Fruit fly (Drosophila melanogaster) whole organism, prepupa: ENCODE data around the gene Cluap1.

Source experiments
- Blimp-1 ChIP-seq: fragments of 200-800 bp; sonication (Bioruptor generic); optimal IDR thresholded peaks from 3 replicates; lab custom pipeline; 2017; ENCODE audit warnings: missing biosample characterization, missing genetic modification characterization, mild to moderate bottlenecking, moderate library complexity, missing genetic modification reagents
- CG10631 ChIP-seq: fragments of 200-800 bp; sonication (Bioruptor generic); optimal IDR thresholded peaks from 2 replicates; lab custom pipeline; 2016; ENCODE audit warnings: missing biosample characterization, missing genetic modification characterization
- CG10669 ChIP-seq: fragments of 200-800 bp; sonication (Bioruptor generic); optimal IDR thresholded peaks from 3 replicates; lab custom pipeline; 2018; ENCODE audit warnings: missing biosample characterization, mild to moderate bottlenecking, missing genetic modification characterization, moderate library complexity
- CG11294 ChIP-seq: fragments of 200-800 bp; sonication (Bioruptor generic); IDR thresholded peaks from 2 replicates; pipeline ENCODE4 v1.3.6; 2022; ENCODE audit warnings: missing biosample characterization, missing genetic modification characterization
- CG6808 ChIP-seq: fragments of 200-800 bp; sonication (Bioruptor generic); optimal IDR thresholded peaks from 3 replicates; lab custom pipeline; 2017; ENCODE audit warnings: missing biosample characterization, missing genetic modification characterization, mild to moderate bottlenecking, moderate library complexity, missing genetic modification reagents
- CG9139 ChIP-seq: fragments of 200-800 bp; sonication (Bioruptor generic); optimal IDR thresholded peaks from 3 replicates; lab custom pipeline; 2017; ENCODE audit warnings: missing biosample characterization, mild to moderate bottlenecking, missing genetic modification characterization
- Hr38 ChIP-seq: sonication (Bioruptor generic); optimal IDR thresholded peaks from 2 replicates; lab custom pipeline; 2016; ENCODE audit warnings: missing biosample characterization, missing genetic modification characterization
- Sox102F ChIP-seq: fragments of 200-800 bp; sonication (Bioruptor generic); optimal IDR thresholded peaks from 2 replicates; lab custom pipeline; 2016; ENCODE audit warnings: missing biosample characterization, mild to moderate bottlenecking, missing genetic modification characterization
- Sox15 ChIP-seq: fragments of 200-800 bp; sonication (Bioruptor generic); optimal IDR thresholded peaks from 3 replicates; lab custom pipeline; 2016; ENCODE audit warnings: missing biosample characterization, missing genetic modification characterization
- dac ChIP-seq: fragments of 200-800 bp; sonication (Bioruptor generic); optimal IDR thresholded peaks from 2 replicates; lab custom pipeline; 2017; ENCODE audit warnings: missing biosample characterization, mild to moderate bottlenecking, missing genetic modification characterization
- pdm3 ChIP-seq: fragments of 200-800 bp; sonication (Bioruptor generic); optimal IDR thresholded peaks from 3 replicates; lab custom pipeline; 2016; ENCODE audit warnings: missing biosample characterization, missing genetic modification characterization
- salr ChIP-seq, 2 experiments: fragments of 200-800 bp; sonication (Bioruptor generic); optimal IDR thresholded peaks; 3 replicates each; lab custom pipeline; 2016 to 2018; ENCODE audit warnings: missing biosample characterization in 2 of 2, missing genetic modification characterization in 2 of 2, mild to moderate bottlenecking in 1 of 2
- spab ChIP-seq: fragments of 200-800 bp; sonication (Bioruptor generic); optimal IDR thresholded peaks from 2 replicates; lab custom pipeline; 2017; ENCODE audit warnings: missing biosample characterization, mild to moderate bottlenecking, missing genetic modification characterization, missing genetic modification reagents

Gene Cluap1

dm6 chrX:22499557-22499956 lies 44.6 kb downstream of the Cluap1 start:
- TF ChIP-seq CG11294 (GFP tag; lab: Robert Waterston, UW) (no peak), pdm3 (GFP tag; lab: Kevin White, UChicago) (no peak), Sox15 (GFP tag; lab: Kevin White, UChicago) (no peak), Hr38 (GFP tag; lab: Kevin White, UChicago) (no peak), CG10631 (GFP tag; lab: Kevin White, UChicago) (no peak), CG6808 (GFP tag; lab: Kevin White, UChicago) (no peak), CG10669 (GFP tag; lab: Kevin White, UChicago) (no peak), spab (no peak), dac (GFP tag; lab: Kevin White, UChicago) (no peak), salr (GFP tag; optimal IDR thresholded peaks at IDR 0.05; lab: Kevin White, UChicago) (no peak), CG9139 (GFP tag; lab: Kevin White, UChicago) (no peak), Blimp-1 (GFP tag; lab: Kevin White, UChicago) (no peak), Sox102F (GFP tag; lab: Kevin White, UChicago) (no peak)
